Fruit fly (Drosophila melanogaster) whole organism, wandering third instar larva: ENCODE measurements around the gene CG5510.

ENCODE experiments used
- Abd-B ChIP-seq: fragments of >200 bp; optimal IDR thresholded peaks from 2 replicates; lab custom pipeline; 2017; ENCODE audit warnings: missing biosample characterization, missing genetic modification characterization
- dsf ChIP-seq: sonication (Bioruptor generic); optimal IDR thresholded peaks from 2 replicates; lab custom pipeline; 2016; ENCODE audit warnings: missing biosample characterization, missing genetic modification characterization, borderline replicate concordance
- lola ChIP-seq: fragments of >200 bp; optimal IDR thresholded peaks from 2 replicates; lab custom pipeline; 2017; ENCODE audit warnings: missing biosample characterization, missing genetic modification characterization
- psq ChIP-seq: fragments of 200-800 bp; sonication (Bioruptor generic); optimal IDR thresholded peaks from 3 replicates; lab custom pipeline; 2017; ENCODE audit warnings: missing biosample characterization, mild to moderate bottlenecking, missing genetic modification characterization, moderate library complexity

dm6 chr3R:24216017-24216416 lies 46.7 kb upstream of the CG5510 start:
- TF ChIP-seq dsf (GFP tag; lab: Kevin White, UChicago) = no peak
- TF ChIP-seq Abd-B (GFP tag; lab: Kevin White, UChicago) = no peak
- no peak for TF ChIP-seq lola (GFP tag; lab: Kevin White, UChicago)
- no peak for TF ChIP-seq psq (GFP tag; lab: Kevin White, UChicago)
